Worm (Caenorhabditis elegans) whole organism, L3 larva: ENCODE measurements around the gene F22H10.1.

ENCODE experiments used
- R02D3.7 ChIP-seq: fragments of 150-350 bp; optimal IDR thresholded peaks from 2 replicates; lab custom pipeline; 2014; ENCODE audit warnings: missing biosample characterization, missing genetic modification characterization
- lin-15B ChIP-seq: fragments of 150-350 bp; optimal IDR thresholded peaks from 2 replicates; lab custom pipeline; 2014; ENCODE audit warnings: missing biosample characterization, missing genetic modification characterization
- nhr-25 ChIP-seq: sonication (generic microtip); optimal IDR thresholded peaks from 2 replicates; lab custom pipeline; 2017; ENCODE audit warnings: missing biosample characterization, missing genetic modification characterization

DNA sequence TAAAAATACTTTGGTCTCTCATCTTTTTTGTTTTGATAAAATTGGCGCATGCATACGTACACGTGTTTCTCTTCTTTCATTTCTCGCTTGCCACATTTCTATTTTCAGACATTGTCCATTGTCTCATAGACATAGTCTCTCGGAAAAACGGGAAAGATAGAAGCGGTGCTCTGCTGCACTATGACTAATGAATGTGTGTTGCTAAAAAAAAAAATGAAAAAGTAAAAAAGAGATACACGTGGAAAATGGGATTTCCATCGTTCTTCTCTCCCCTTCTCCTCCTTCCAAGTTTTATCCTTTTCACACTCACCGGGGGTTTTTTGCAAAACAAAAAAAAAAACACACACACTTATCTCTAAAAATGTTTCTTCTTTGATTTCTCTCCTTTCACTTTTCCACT is 32.7 kb downstream of the F22H10.1 start:
- TF ChIP-seq nhr-25 (tag; lab: Kevin White, UChicago) (no peak), R02D3.7 (tag; lab: Kevin White, UChicago) (no peak), lin-15B (tag; lab: Kevin White, UChicago) (no peak)
